Worm (Caenorhabditis elegans): ENCODE results near the gene F56C4.4.

Gene F56C4.4

DNA sequence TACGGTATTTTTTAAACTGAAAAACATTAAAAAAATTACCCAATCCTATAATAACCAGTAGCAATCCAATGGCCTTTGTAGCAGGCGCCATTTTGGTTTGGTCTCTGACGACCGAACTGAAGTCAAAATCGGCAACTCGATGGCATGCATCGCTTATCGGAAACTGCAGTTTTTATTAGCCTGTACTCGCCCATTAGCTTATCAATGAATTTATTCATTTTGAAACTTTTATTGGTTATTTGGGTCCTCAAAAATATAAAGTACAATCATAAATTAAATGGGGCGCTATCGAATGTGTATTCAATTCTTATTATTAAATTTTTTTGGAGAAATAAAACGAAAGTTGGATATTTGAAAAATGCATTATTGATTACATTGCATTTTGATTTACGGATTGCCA, 2.3 kb downstream of the F56C4.4 start, which contains the start of gene R09H10.5:
R09H10.5 (minus strand) TSS at position 106 of the 400 bp plus-strand sequence.
- no peak for TF ChIP-seq mab-5 (tag; optimal IDR thresholded peaks at IDR 0.05)
- no peak for TF ChIP-seq elt-1 (tag; optimal IDR thresholded peaks at IDR 0.05; ENCODE audit: borderline replicate concordance, insufficient read depth)
- no peak for TF ChIP-seq lin-32 (GFP tag; optimal IDR thresholded peaks at IDR 0.05)
- TF ChIP-seq unc-62 (GFP tag; optimal IDR thresholded peaks at IDR 0.05) = no peak
- TF ChIP-seq M03D4.4 (tag; optimal IDR thresholded peaks at IDR 0.05) = no peak
- no peak for TF ChIP-seq unc-39 (tag; optimal IDR thresholded peaks at IDR 0.05)
- no peak for TF ChIP-seq zip-8 (tag; optimal IDR thresholded peaks at IDR 0.05)
- TF ChIP-seq pha-4 (tag; optimal IDR thresholded peaks at IDR 0.05) = no peak
- no peak for TF ChIP-seq nhr-28 (tag; optimal IDR thresholded peaks at IDR 0.05)
- TF ChIP-seq nhr-2 (tag; optimal IDR thresholded peaks at IDR 0.05) = no peak
- no peak for TF ChIP-seq ceh-43 (GFP tag; optimal IDR thresholded peaks at IDR 0.05)
- TF ChIP-seq snpc-4 (tag; optimal IDR thresholded peaks at IDR 0.05) = no peak
- TF ChIP-seq sptf-1 (tag; optimal IDR thresholded peaks at IDR 0.05) = no peak
- no peak for TF ChIP-seq nhr-76 (tag; optimal IDR thresholded peaks at IDR 0.05)
- no peak for TF ChIP-seq sem-2 (GFP tag; optimal IDR thresholded peaks at IDR 0.05)
- TF ChIP-seq lsy-2 (tag; optimal IDR thresholded peaks at IDR 0.05) = no peak
- no peak for TF ChIP-seq nhr-237 (tag; optimal IDR thresholded peaks at IDR 0.05)

DNA sequence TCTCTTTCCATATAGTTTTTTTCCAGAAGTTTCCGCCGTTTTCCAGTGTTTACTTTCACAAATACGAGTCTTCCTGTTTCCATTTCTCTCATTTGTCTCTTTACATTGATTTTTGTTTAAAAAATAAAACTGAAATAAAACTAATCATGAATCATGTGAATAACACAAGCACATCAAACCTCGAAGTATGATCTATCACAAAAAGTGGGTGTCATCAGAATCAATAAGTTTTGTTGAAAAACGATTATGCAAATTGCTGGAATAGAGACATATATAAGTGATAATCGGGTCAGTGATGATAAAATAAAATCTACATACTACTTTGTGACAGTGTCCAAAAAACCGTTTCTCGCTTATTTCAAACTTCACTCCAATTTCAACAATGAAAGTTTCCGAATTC, 10.3 kb downstream of the F56C4.4 start, which contains the start of gene R09H10.7:
R09H10.7 (plus strand) TSS at position 301 of the 400 bp plus-strand sequence.
- TF ChIP-seq cnd-1 (tag; optimal IDR thresholded peaks at IDR 0.05) (no peak), nhr-76 (tag; optimal IDR thresholded peaks at IDR 0.05) (no peak), ztf-11 (tag; optimal IDR thresholded peaks at IDR 0.05) (no peak), unc-62 (GFP tag; optimal IDR thresholded peaks at IDR 0.05) (no peak), mab-5 (tag; optimal IDR thresholded peaks at IDR 0.05) (no peak), sem-2 (GFP tag; optimal IDR thresholded peaks at IDR 0.05) (no peak)

- TF ChIP-seq nhr-2 (tag; optimal IDR thresholded peaks at IDR 0.05) = no peak
- TF ChIP-seq ztf-11 (tag; optimal IDR thresholded peaks at IDR 0.05) = no peak
- TF ChIP-seq elt-1 (tag; optimal IDR thresholded peaks at IDR 0.05; ENCODE audit: borderline replicate concordance, insufficient read depth) = no peak
- no peak for TF ChIP-seq lin-13 (tag; optimal IDR thresholded peaks at IDR 0.05)
- no peak for TF ChIP-seq flh-1 (GFP tag; optimal IDR thresholded peaks at IDR 0.05)
- no peak for TF ChIP-seq drap-1 (GFP tag; optimal IDR thresholded peaks at IDR 0.05)
- no peak for TF ChIP-seq sptf-1 (tag; optimal IDR thresholded peaks at IDR 0.05)
- no peak for TF ChIP-seq lsy-2 (tag; optimal IDR thresholded peaks at IDR 0.05)
- no peak for TF ChIP-seq bed-3 (GFP tag; optimal IDR thresholded peaks at IDR 0.05)
- no peak for TF ChIP-seq zip-8 (tag; optimal IDR thresholded peaks at IDR 0.05)
- TF ChIP-seq blmp-1 (tag; optimal IDR thresholded peaks at IDR 0.05) = no peak
- no peak for TF ChIP-seq ham-2 (GFP tag; optimal IDR thresholded peaks at IDR 0.05)
Measured at ce11 chrIV:10617099-10617498, 14.0 kb downstream of the F56C4.4 start.

ce11 chrIV:10616366-10616765, 14.7 kb downstream of the F56C4.4 start:
- TF ChIP-seq unc-120 (tag; optimal IDR thresholded peaks at IDR 0.05; ENCODE audit: poor library complexity, severe bottlenecking) = no peak
- TF ChIP-seq drap-1 (GFP tag; optimal IDR thresholded peaks at IDR 0.05) = no peak

- TF ChIP-seq unc-62 (GFP tag; optimal IDR thresholded peaks at IDR 0.05) = no peak
- TF ChIP-seq nhr-12 (tag; optimal IDR thresholded peaks at IDR 0.05) = no peak
- TF ChIP-seq blmp-1 (tag; optimal IDR thresholded peaks at IDR 0.05) = no peak
- TF ChIP-seq ham-2 (GFP tag; optimal IDR thresholded peaks at IDR 0.05) = no peak
- TF ChIP-seq mab-5 (tag; optimal IDR thresholded peaks at IDR 0.05) = no peak
- TF ChIP-seq flh-1 (GFP tag; optimal IDR thresholded peaks at IDR 0.05) = no peak
- no peak for TF ChIP-seq nhr-237 (tag; optimal IDR thresholded peaks at IDR 0.05)
- no peak for TF ChIP-seq zip-8 (tag; optimal IDR thresholded peaks at IDR 0.05)
- TF ChIP-seq nhr-76 (tag; optimal IDR thresholded peaks at IDR 0.05) = no peak
- TF ChIP-seq lin-13 (tag; optimal IDR thresholded peaks at IDR 0.05) = no peak
Measured at ce11 chrIV:10614918-10615477, 16.1 kb downstream of the F56C4.4 start, which contains the start of gene ptr-14. ptr-14 (plus strand) TSS chrIV:10615427.

ce11 chrIV:10612281-10612680, 18.8 kb downstream of the F56C4.4 start:
- TF ChIP-seq ceh-43 (GFP tag; optimal IDR thresholded peaks at IDR 0.05) (no peak), sptf-1 (tag; optimal IDR thresholded peaks at IDR 0.05) (no peak), elt-1 (tag; optimal IDR thresholded peaks at IDR 0.05; ENCODE audit: borderline replicate concordance, insufficient read depth) (no peak), nhr-28 (tag; optimal IDR thresholded peaks at IDR 0.05) (no peak), cnd-1 (tag; optimal IDR thresholded peaks at IDR 0.05) (no peak), unc-120 (tag; optimal IDR thresholded peaks at IDR 0.05; ENCODE audit: poor library complexity, severe bottlenecking) (no peak), lin-13 (tag; optimal IDR thresholded peaks at IDR 0.05) (no peak), drap-1 (GFP tag; optimal IDR thresholded peaks at IDR 0.05) (no peak), unc-62 (GFP tag; optimal IDR thresholded peaks at IDR 0.05) (no peak), ceh-83 (GFP tag; optimal IDR thresholded peaks at IDR 0.05) (no peak), elt-3 (tag; optimal IDR thresholded peaks at IDR 0.05) (no peak), mls-2 (tag; optimal IDR thresholded peaks at IDR 0.05) (no peak), ham-2 (GFP tag; optimal IDR thresholded peaks at IDR 0.05) (no peak), nhr-237 (tag; optimal IDR thresholded peaks at IDR 0.05) (no peak), zip-8 (tag; optimal IDR thresholded peaks at IDR 0.05) (no peak)

Data from whole organism, mixed stage, embryonic.